Worm (Caenorhabditis elegans): ENCODE results near the gene clec-186.

The clec-186 gene

ce11 chrIV:12865884-12866283 is at the start of gene clec-186:
Gene clec-186 (plus strand): TSS chrIV:12866109.
- peak; percentile 0 for TF ChIP-seq atf-7 (tag; optimal IDR thresholded peaks at IDR 0.05)
- no peak for TF ChIP-seq F49E8.2 (tag; optimal IDR thresholded peaks at IDR 0.05; ENCODE audit: insufficient read depth)
- no peak for TF ChIP-seq nhr-179 (tag; optimal IDR thresholded peaks at IDR 0.05)
- TF ChIP-seq T26A5.8 (tag; optimal IDR thresholded peaks at IDR 0.05), result no peak
- no peak for TF ChIP-seq dpl-1 (GFP tag; optimal IDR thresholded peaks at IDR 0.05)
- TF ChIP-seq ceh-27 (GFP tag; optimal IDR thresholded peaks at IDR 0.05), result no peak
- peak; percentile 11 for TF ChIP-seq ztf-22 (GFP tag; optimal IDR thresholded peaks at IDR 0.05)
- no peak for TF ChIP-seq athp-1 (tag; optimal IDR thresholded peaks at IDR 0.05)
- no peak for TF ChIP-seq lin-54 (GFP tag; optimal IDR thresholded peaks at IDR 0.05)
- no peak for TF ChIP-seq mxl-1 (tag; optimal IDR thresholded peaks at IDR 0.05)
- no peak for TF ChIP-seq efl-1 (GFP tag; optimal IDR thresholded peaks at IDR 0.05)
- no peak for TF ChIP-seq lin-35 (GFP tag; optimal IDR thresholded peaks at IDR 0.05)
- no peak for TF ChIP-seq gei-17 (GFP tag; optimal IDR thresholded peaks at IDR 0.05)
- no peak for TF ChIP-seq dpff-1 (tag; optimal IDR thresholded peaks at IDR 0.05)
- TF ChIP-seq nfyb-1 (GFP tag; IDR thresholded peaks at IDR 0.05), result 0 out of 2 replicates have a peak, but pooled peaks have one; percentile 24
- TF ChIP-seq sdz-38 (tag; optimal IDR thresholded peaks at IDR 0.05), result no peak
- no peak for TF ChIP-seq Y56A3A.18 (GFP tag; IDR thresholded peaks at IDR 0.05)
- TF ChIP-seq ets-4 (GFP tag; optimal IDR thresholded peaks at IDR 0.05), result no peak
- no peak for TF ChIP-seq bed-1 (GFP tag; IDR thresholded peaks at IDR 0.05)
- TF ChIP-seq ztf-28 (GFP tag; IDR thresholded peaks at IDR 0.05), result no peak
- TF ChIP-seq nhr-27 (tag; optimal IDR thresholded peaks at IDR 0.05), result no peak
- TF ChIP-seq rpc-1 (optimal IDR thresholded peaks at IDR 0.05), result no peak
- TF ChIP-seq rpc-1 (tag; optimal IDR thresholded peaks at IDR 0.05), result no peak
- TF ChIP-seq attf-3 (GFP tag; conservative IDR thresholded peaks at IDR 0.05), result no peak
- TF ChIP-seq sptf-2 (GFP tag; optimal IDR thresholded peaks at IDR 0.05), result no peak
- TF ChIP-seq chd-7 (tag; optimal IDR thresholded peaks at IDR 0.05), result no peak
- TF ChIP-seq nhr-80 (tag; optimal IDR thresholded peaks at IDR 0.05), result peak; percentile 90
- no peak for TF ChIP-seq lsl-1 (GFP tag; optimal IDR thresholded peaks at IDR 0.05)
- TF ChIP-seq dox-1 (GFP tag; IDR thresholded peaks at IDR 0.05), result peak; percentile 53

ce11 chrIV:12816636-12817035 is 49.3 kb upstream of the clec-186 start:
- TF ChIP-seq unc-62 (GFP tag; optimal IDR thresholded peaks at IDR 0.05) (no peak), zfh-2 (GFP tag; conservative IDR thresholded peaks at IDR 0.05) (peak; percentile 53), Y53G8AR.9 (GFP tag; conservative IDR thresholded peaks at IDR 0.05) (no peak)

- TF ChIP-seq ceh-100 (GFP tag; IDR thresholded peaks at IDR 0.05) (no peak), snpc-1.1 (tag; optimal IDR thresholded peaks at IDR 0.05; ENCODE audit: insufficient read depth) (no peak), ceh-91 (GFP tag; IDR thresholded peaks at IDR 0.05) (no peak), sdz-38 (tag; optimal IDR thresholded peaks at IDR 0.05) (no peak), Y95B8A.8 (GFP tag; IDR thresholded peaks at IDR 0.05) (no peak), F33H1.4 (GFP tag; IDR thresholded peaks at IDR 0.05) (no peak), F49E8.2 (tag; optimal IDR thresholded peaks at IDR 0.05; ENCODE audit: insufficient read depth) (no peak), fkh-3 (tag; optimal IDR thresholded peaks at IDR 0.05) (no peak), K11D2.4 (GFP tag; IDR thresholded peaks at IDR 0.05) (no peak), let-526 (GFP tag; IDR thresholded peaks at IDR 0.05) (no peak), hsf-1 (GFP tag; IDR thresholded peaks at IDR 0.05) (no peak), ccch-3 (GFP tag; optimal IDR thresholded peaks at IDR 0.05) (no peak), rcor-1 (GFP tag; IDR thresholded peaks at IDR 0.05) (no peak), ets-4 (GFP tag; optimal IDR thresholded peaks at IDR 0.05) (no peak)
Observed at ce11 chrIV:12817539-12817938, 48.4 kb upstream of the clec-186 start.
